Worm (Caenorhabditis elegans): Measurements from ENCODE around the gene srv-6.

Gene srv-6

DNA sequence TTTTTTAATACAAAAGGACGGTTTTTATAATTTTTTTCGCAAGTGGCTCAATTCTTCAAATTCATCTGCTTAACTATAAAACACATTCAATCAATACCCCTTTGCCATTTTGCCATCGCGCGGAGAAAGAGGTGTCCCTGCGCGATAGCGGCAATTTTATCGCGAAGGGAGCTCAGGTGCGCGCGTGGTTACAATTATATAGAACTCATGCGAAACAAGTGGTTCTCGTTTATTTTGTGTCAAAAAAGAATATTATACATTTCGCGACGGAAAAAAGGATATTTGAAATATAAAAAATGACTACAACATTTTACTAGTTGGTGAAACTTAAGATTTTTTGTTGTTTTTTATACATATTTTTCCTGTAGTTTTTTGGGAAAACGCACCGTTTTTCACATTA lies 47.7 kb upstream of the srv-6 start (continued):
- TF ChIP-seq ama-1 (optimal IDR thresholded peaks at IDR 0.05) (no peak), sox-2 (GFP tag; IDR thresholded peaks at IDR 0.05) (peak; percentile 80), madf-2 (tag; optimal IDR thresholded peaks at IDR 0.05) (peak; percentile 67), ahr-1 (tag; optimal IDR thresholded peaks at IDR 0.05) (peak; percentile 32), pha-4 (tag; optimal IDR thresholded peaks at IDR 0.05) (no peak), unc-42 (tag; optimal IDR thresholded peaks at IDR 0.05) (peak; percentile 95), hlh-6 (tag; optimal IDR thresholded peaks at IDR 0.05) (peak; percentile 35), unc-55 (GFP tag; optimal IDR thresholded peaks at IDR 0.05) (peak; percentile 82), fkh-6 (tag; optimal IDR thresholded peaks at IDR 0.05) (no peak), ttx-3 (tag; optimal IDR thresholded peaks at IDR 0.05) (peak; percentile 70), ceh-48 (tag; optimal IDR thresholded peaks at IDR 0.05) (peak; percentile 94), hlh-8 (tag; optimal IDR thresholded peaks at IDR 0.05) (peak; percentile 79), dve-1 (tag; optimal IDR thresholded peaks at IDR 0.05) (peak; percentile 95), elt-4 (tag; optimal IDR thresholded peaks at IDR 0.05) (no peak), F13H6.1 (tag; optimal IDR thresholded peaks at IDR 0.05) (peak; percentile 77), unc-86 (tag; optimal IDR thresholded peaks at IDR 0.05) (peak; percentile 90), nhr-11 (tag; optimal IDR thresholded peaks at IDR 0.05) (no peak), ceh-24 (tag; optimal IDR thresholded peaks at IDR 0.05) (no peak), unc-3 (GFP tag; conservative IDR thresholded peaks at IDR 0.05) (peak; percentile 68), unc-3 (tag; optimal IDR thresholded peaks at IDR 0.05) (peak; percentile 81), npax-4 (tag; optimal IDR thresholded peaks at IDR 0.05) (peak; percentile 41), sdc-2 (tag; optimal IDR thresholded peaks at IDR 0.05) (peak; percentile 100), sox-4 (tag; optimal IDR thresholded peaks at IDR 0.05) (peak; percentile 73), Y22D7AL.16 (tag; optimal IDR thresholded peaks at IDR 0.05) (no peak), ceh-45 (GFP tag; IDR thresholded peaks at IDR 0.05) (peak; percentile 75), eyg-1 (tag; optimal IDR thresholded peaks at IDR 0.05) (peak; percentile 73), ets-4 (tag; optimal IDR thresholded peaks at IDR 0.05) (peak; percentile 52), hlh-30 (tag; optimal IDR thresholded peaks at IDR 0.05; ENCODE audit: insufficient read depth) (peak; percentile 85), lin-11 (tag; optimal IDR thresholded peaks at IDR 0.05) (peak; percentile 55), rnt-1 (tag; optimal IDR thresholded peaks at IDR 0.05) (peak; percentile 94), nfya-1 (tag; optimal IDR thresholded peaks at IDR 0.05) (peak; percentile 98), ceh-34 (tag; optimal IDR thresholded peaks at IDR 0.05) (peak; percentile 97), syd-9 (tag; optimal IDR thresholded peaks at IDR 0.05) (peak; percentile 83), mec-3 (tag; optimal IDR thresholded peaks at IDR 0.05; ENCODE audit: borderline replicate concordance) (no peak), lim-6 (tag; optimal IDR thresholded peaks at IDR 0.05) (peak; percentile 42), ceh-31 (tag; optimal IDR thresholded peaks at IDR 0.05) (peak; percentile 98), pha-2 (tag; optimal IDR thresholded peaks at IDR 0.05) (peak; percentile 66)

ce11 chrX:4214643-4215042 lies 42.2 kb upstream of the srv-6 start:
- TF ChIP-seq hlh-8 (tag; optimal IDR thresholded peaks at IDR 0.05) (no peak), tbx-7 (tag; optimal IDR thresholded peaks at IDR 0.05) (no peak), sdc-2 (tag; optimal IDR thresholded peaks at IDR 0.05) (peak; percentile 74), nfya-1 (tag; optimal IDR thresholded peaks at IDR 0.05) (peak; percentile 8), tbx-2 (tag; optimal IDR thresholded peaks at IDR 0.05) (peak; percentile 29)

DNA sequence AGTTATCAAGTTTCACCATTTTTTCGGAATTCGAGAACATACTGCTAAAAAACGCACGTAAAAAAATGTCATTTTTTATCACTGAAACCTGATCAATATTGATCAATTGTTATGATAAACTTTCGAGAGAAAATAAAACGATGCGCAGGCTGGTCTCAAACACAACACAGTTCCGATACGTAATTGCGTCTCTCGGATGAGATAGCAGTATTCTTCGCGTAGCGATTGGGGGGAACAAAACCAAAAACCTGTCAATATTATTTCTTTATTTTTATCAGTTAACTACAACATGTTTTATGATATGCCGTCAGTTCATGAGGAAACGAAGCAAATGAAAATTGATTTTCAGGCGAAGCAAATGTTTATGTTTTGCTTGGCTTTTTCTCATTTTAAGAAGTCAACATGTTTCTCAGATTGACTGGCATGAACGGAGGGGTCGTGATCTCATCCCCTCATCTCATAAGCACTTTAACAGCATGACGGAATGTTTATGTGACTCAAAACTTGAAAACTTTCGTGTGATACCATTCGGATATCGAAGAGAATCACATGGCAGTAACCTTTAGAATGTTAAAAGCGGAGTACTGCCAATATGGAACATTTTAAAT lies 41.3 kb upstream of the srv-6 start:
- TF ChIP-seq hlh-13 (GFP tag; optimal IDR thresholded peaks at IDR 0.05) (no peak), elt-2 (tag; optimal IDR thresholded peaks at IDR 0.05) (peak; percentile 65)

Measured in whole organism, late embryonic.